Fruit fly (Drosophila melanogaster) whole organism, prepupa: Measurements from ENCODE around the gene CG14826.

Experiments
- Blimp-1 ChIP-seq: fragments of 200-800 bp; sonication (Bioruptor generic); optimal IDR thresholded peaks from 3 replicates; lab custom pipeline; 2017; ENCODE audit warnings: missing biosample characterization, missing genetic modification characterization, mild to moderate bottlenecking, moderate library complexity, missing genetic modification reagents
- CG10631 ChIP-seq: fragments of 200-800 bp; sonication (Bioruptor generic); optimal IDR thresholded peaks from 2 replicates; lab custom pipeline; 2016; ENCODE audit warnings: missing biosample characterization, missing genetic modification characterization
- CG10669 ChIP-seq: fragments of 200-800 bp; sonication (Bioruptor generic); optimal IDR thresholded peaks from 3 replicates; lab custom pipeline; 2018; ENCODE audit warnings: missing biosample characterization, mild to moderate bottlenecking, missing genetic modification characterization, moderate library complexity
- CG11294 ChIP-seq: fragments of 200-800 bp; sonication (Bioruptor generic); IDR thresholded peaks from 2 replicates; pipeline ENCODE4 v1.3.6; 2022; ENCODE audit warnings: missing biosample characterization, missing genetic modification characterization
- CG11762 ChIP-seq: fragments of 200-800 bp; sonication (Bioruptor generic); optimal IDR thresholded peaks from 3 replicates; lab custom pipeline; 2016; ENCODE audit warnings: missing biosample characterization, missing genetic modification characterization; ENCODE audit not compliant: insufficient read depth
- CG11902 ChIP-seq: fragments of 200-800 bp; sonication (Bioruptor generic); optimal IDR thresholded peaks from 3 replicates; lab custom pipeline; 2016; ENCODE audit warnings: missing biosample characterization, missing genetic modification characterization
- CG15336 ChIP-seq: fragments of 200-800 bp; sonication (Bioruptor generic); IDR thresholded peaks from 2 replicates; pipeline ENCODE4 v1.3.6; 2022; ENCODE audit warnings: missing biosample characterization, missing genetic modification characterization
- CG1621 ChIP-seq: fragments of 200-800 bp; sonication (Bioruptor generic); optimal IDR thresholded peaks from 3 replicates; lab custom pipeline; 2018; ENCODE audit warnings: missing biosample characterization, mild to moderate bottlenecking, missing genetic modification characterization
- CG3032 ChIP-seq: fragments of 200-800 bp; optimal IDR thresholded peaks from 2 replicates; lab custom pipeline; 2019; ENCODE audit warnings: missing biosample characterization, mild to moderate bottlenecking, missing genetic modification characterization, moderate library complexity
- CG31627 ChIP-seq: fragments of 200-800 bp; sonication (Bioruptor generic); optimal IDR thresholded peaks from 3 replicates; lab custom pipeline; 2016; ENCODE audit warnings: missing biosample characterization, missing genetic modification characterization
- CG32006 ChIP-seq: fragments of 200-800 bp; sonication (Bioruptor generic); optimal IDR thresholded peaks from 3 replicates; lab custom pipeline; 2017; ENCODE audit warnings: missing biosample characterization, mild to moderate bottlenecking, missing genetic modification characterization
- CG34406 ChIP-seq: fragments of 200-800 bp; sonication (Bioruptor generic); optimal IDR thresholded peaks from 3 replicates; lab custom pipeline; 2016; ENCODE audit warnings: missing biosample characterization, missing genetic modification characterization
- CG3919 ChIP-seq: fragments of 200-800 bp; sonication (Bioruptor generic); optimal IDR thresholded peaks from 3 replicates; lab custom pipeline; 2016; ENCODE audit warnings: missing biosample characterization, missing genetic modification characterization
- CG6163 ChIP-seq: fragments of 200-800 bp; sonication (Bioruptor generic); IDR thresholded peaks from 3 replicates; pipeline ENCODE4 v1.3.6; 2022; ENCODE audit warnings: missing biosample characterization, missing genetic modification characterization
- CG6276 ChIP-seq: fragments of 200-800 bp; sonication (Bioruptor generic); optimal IDR thresholded peaks from 2 replicates; lab custom pipeline; 2017; ENCODE audit warnings: missing biosample characterization, mild to moderate bottlenecking, missing genetic modification characterization
- CG6792 ChIP-seq: fragments of 200-800 bp; sonication (Bioruptor generic); optimal IDR thresholded peaks from 3 replicates; lab custom pipeline; 2016; ENCODE audit warnings: missing biosample characterization, missing genetic modification characterization
- CG6808 ChIP-seq: fragments of 200-800 bp; sonication (Bioruptor generic); optimal IDR thresholded peaks from 3 replicates; lab custom pipeline; 2017; ENCODE audit warnings: missing biosample characterization, missing genetic modification characterization, mild to moderate bottlenecking, moderate library complexity, missing genetic modification reagents
- CG6854 ChIP-seq: fragments of 200-800 bp; sonication (Bioruptor generic); optimal IDR thresholded peaks from 2 replicates; lab custom pipeline; 2017; ENCODE audit warnings: missing biosample characterization, mild to moderate bottlenecking, missing genetic modification characterization
- CG7368 ChIP-seq: fragments of 200-800 bp; sonication (Bioruptor generic); optimal IDR thresholded peaks from 3 replicates; lab custom pipeline; 2016; ENCODE audit warnings: missing biosample characterization, missing genetic modification characterization
- CG8119 ChIP-seq: fragments of 200-800 bp; sonication (Bioruptor generic); IDR thresholded peaks from 3 replicates; pipeline ENCODE4 v1.3.6; 2022; ENCODE audit warnings: missing biosample characterization, missing genetic modification characterization
- CG8319 ChIP-seq: fragments of 200-800 bp; sonication (Bioruptor generic); optimal IDR thresholded peaks from 3 replicates; lab custom pipeline; 2016; ENCODE audit warnings: missing biosample characterization, missing genetic modification characterization
- Eip75B ChIP-seq: fragments of 200-800 bp; sonication (Bioruptor generic); optimal IDR thresholded peaks from 3 replicates; lab custom pipeline; 2016; ENCODE audit warnings: missing biosample characterization, missing genetic modification characterization
- Eip78C ChIP-seq: fragments of 200-800 bp; sonication (Bioruptor generic); peaks from one replicate; lab custom pipeline; 2016; ENCODE audit warnings: missing biosample characterization, missing genetic modification characterization
- Ets21C ChIP-seq: fragments of 200-800 bp; sonication (Bioruptor generic); optimal IDR thresholded peaks from 3 replicates; lab custom pipeline; 2016; ENCODE audit warnings: missing biosample characterization, missing genetic modification characterization
- Gug ChIP-seq: fragments of 200-800 bp; sonication (Bioruptor generic); IDR thresholded peaks from 2 replicates; pipeline ENCODE4 v1.3.6; 2022; ENCODE audit warnings: missing biosample characterization, missing genetic modification characterization
- Hr38 ChIP-seq: sonication (Bioruptor generic); optimal IDR thresholded peaks from 2 replicates; lab custom pipeline; 2016; ENCODE audit warnings: missing biosample characterization, missing genetic modification characterization
- Hr39 ChIP-seq: fragments of 200-800 bp; sonication (Bioruptor generic); optimal IDR thresholded peaks from 2 replicates; lab custom pipeline; 2016; ENCODE audit warnings: missing biosample characterization, missing genetic modification characterization
- Lpt ChIP-seq: fragments of 200-800 bp; sonication (Bioruptor generic); optimal IDR thresholded peaks from 3 replicates; lab custom pipeline; 2016; ENCODE audit warnings: missing biosample characterization, missing genetic modification characterization
- Met ChIP-seq: fragments of 200-800 bp; sonication (Bioruptor generic); optimal IDR thresholded peaks from 3 replicates; lab custom pipeline; 2016; ENCODE audit warnings: missing biosample characterization, missing genetic modification characterization
- OdsH ChIP-seq: fragments of 200-800 bp; sonication (Bioruptor generic); optimal IDR thresholded peaks from 3 replicates; lab custom pipeline; 2016; ENCODE audit warnings: missing biosample characterization, missing genetic modification characterization
- Sox102F ChIP-seq: fragments of 200-800 bp; sonication (Bioruptor generic); optimal IDR thresholded peaks from 2 replicates; lab custom pipeline; 2016; ENCODE audit warnings: missing biosample characterization, mild to moderate bottlenecking, missing genetic modification characterization
- achi ChIP-seq: fragments of 200-800 bp; sonication (Bioruptor generic); optimal IDR thresholded peaks from 3 replicates; lab custom pipeline; 2016; ENCODE audit warnings: missing biosample characterization, missing genetic modification characterization
- acj6 ChIP-seq: fragments of 200-800 bp; sonication (Bioruptor generic); optimal IDR thresholded peaks from 3 replicates; lab custom pipeline; 2016; ENCODE audit warnings: missing biosample characterization, missing genetic modification characterization
- cyc ChIP-seq: fragments of 200-800 bp; sonication (Bioruptor generic); optimal IDR thresholded peaks from 3 replicates; lab custom pipeline; 2016; ENCODE audit warnings: missing biosample characterization, missing genetic modification characterization
- dac ChIP-seq: fragments of 200-800 bp; sonication (Bioruptor generic); optimal IDR thresholded peaks from 2 replicates; lab custom pipeline; 2017; ENCODE audit warnings: missing biosample characterization, mild to moderate bottlenecking, missing genetic modification characterization
- dsx ChIP-seq: fragments of 200-800 bp; optimal IDR thresholded peaks from 3 replicates; lab custom pipeline; 2019; ENCODE audit warnings: missing biosample characterization, mild to moderate bottlenecking, missing genetic modification characterization, moderate library complexity; ENCODE audit not compliant: poor library complexity, severe bottlenecking
- eg ChIP-seq: fragments of 200-800 bp; sonication (Bioruptor generic); IDR thresholded peaks from 3 replicates; pipeline ENCODE4 v1.3.6; 2022; ENCODE audit warnings: missing biosample characterization, missing genetic modification characterization
- fd85E ChIP-seq: fragments of 200-800 bp; sonication (Bioruptor generic); optimal IDR thresholded peaks from 3 replicates; lab custom pipeline; 2016; ENCODE audit warnings: missing biosample characterization, missing genetic modification characterization
- fkh ChIP-seq: fragments of 200-800 bp; sonication (Bioruptor generic); optimal IDR thresholded peaks from 3 replicates; lab custom pipeline; 2017; ENCODE audit warnings: missing biosample characterization, mild to moderate bottlenecking, missing genetic modification characterization, moderate library complexity
- net ChIP-seq: fragments of 200-800 bp; sonication (Bioruptor generic); optimal IDR thresholded peaks from 3 replicates; lab custom pipeline; 2016; ENCODE audit warnings: missing biosample characterization, missing genetic modification characterization
- pdm3 ChIP-seq: fragments of 200-800 bp; sonication (Bioruptor generic); optimal IDR thresholded peaks from 3 replicates; lab custom pipeline; 2016; ENCODE audit warnings: missing biosample characterization, missing genetic modification characterization
- salr ChIP-seq, 2 experiments: fragments of 200-800 bp; sonication (Bioruptor generic); optimal IDR thresholded peaks; 3 replicates each; lab custom pipeline; 2016 to 2018; ENCODE audit warnings: missing biosample characterization in 2 of 2, missing genetic modification characterization in 2 of 2, mild to moderate bottlenecking in 1 of 2
- svp ChIP-seq: fragments of 200-800 bp; sonication (Bioruptor generic); peaks from one replicate; lab custom pipeline; 2016; ENCODE audit warnings: missing biosample characterization, missing genetic modification characterization
- topi ChIP-seq: fragments of 200-800 bp; sonication (Bioruptor generic); optimal IDR thresholded peaks from 3 replicates; lab custom pipeline; 2016; ENCODE audit warnings: missing biosample characterization, missing genetic modification characterization
- vri ChIP-seq: fragments of 200-800 bp; sonication (Bioruptor generic); optimal IDR thresholded peaks from 3 replicates; lab custom pipeline; 2016; ENCODE audit warnings: missing biosample characterization, mild to moderate bottlenecking, missing genetic modification characterization

Gene CG14826

dm6 chr3L:7250469-7250868 is 16.2 kb downstream of the CG14826 start, which contains the start of gene MED4 (continued):
- TF ChIP-seq CG1621 (tag; lab: Kevin White, UChicago), result peak; percentile 68
- peak; percentile 78; the same call in 2 of the 3 replicates for TF ChIP-seq CG8119 (GFP tag; lab: Robert Waterston, UW)
- no peak for TF ChIP-seq Hr38 (GFP tag; lab: Kevin White, UChicago)
- TF ChIP-seq svp (GFP tag; lab: Kevin White, UChicago), result no peak
- TF ChIP-seq Ets21C (GFP tag; lab: Kevin White, UChicago), result peak; percentile 68
- peak; percentile 66 for TF ChIP-seq CG10669 (GFP tag; lab: Kevin White, UChicago)
- TF ChIP-seq Met (GFP tag; lab: Kevin White, UChicago), result peak; percentile 77
- no peak for TF ChIP-seq CG6276 (GFP tag; lab: Kevin White, UChicago)
- TF ChIP-seq CG6854 (GFP tag; lab: Kevin White, UChicago), result peak; percentile 23
- peak; percentile 65 for TF ChIP-seq CG34406 (GFP tag; lab: Kevin White, UChicago)
- peak; percentile 87 for TF ChIP-seq CG31627 (GFP tag; lab: Kevin White, UChicago)
- TF ChIP-seq dac (GFP tag; lab: Kevin White, UChicago), result peak; percentile 74
- no peak for TF ChIP-seq vri (GFP tag; lab: Kevin White, UChicago)

dm6 chr3L:7254724-7255123 is 20.4 kb downstream of the CG14826 start:
- TF ChIP-seq salr (GFP tag; optimal IDR thresholded peaks at IDR 0.05; lab: Kevin White, UChicago) (no peak), Eip78C (peak; percentile 41), svp (GFP tag; lab: Kevin White, UChicago) (peak; percentile 46), CG11762 (GFP tag; lab: Kevin White, UChicago) (no peak)

dm6 chr3L:7258267-7258666 is 24.0 kb downstream of the CG14826 start:
- TF ChIP-seq eg (0 out of 3 replicates have a peak, but pooled peaks have one; percentile 42), Gug (no peak)

- TF ChIP-seq Hr39 (GFP tag; lab: Kevin White, UChicago), result peak; percentile 7
- no peak for TF ChIP-seq fkh (GFP tag; lab: Kevin White, UChicago)
- TF ChIP-seq CG3032 (tag; lab: Kevin White, UChicago), result peak; percentile 68
- peak; percentile 23 for TF ChIP-seq acj6 (GFP tag; lab: Kevin White, UChicago)
- TF ChIP-seq CG8319 (GFP tag; lab: Kevin White, UChicago), result peak; percentile 30
- peak; percentile 71 for TF ChIP-seq CG6808
- TF ChIP-seq pdm3 (GFP tag; lab: Kevin White, UChicago), result peak; percentile 32
- peak; percentile 63; the same call in 2 of the 3 replicates for TF ChIP-seq CG8119 (GFP tag; lab: Robert Waterston, UW)
- TF ChIP-seq cyc (GFP tag; lab: Kevin White, UChicago), result no peak
- TF ChIP-seq net (GFP tag; lab: Kevin White, UChicago), result peak; percentile 44
- peak; percentile 28 for TF ChIP-seq CG6792 (GFP tag; lab: Kevin White, UChicago)
- TF ChIP-seq achi, result peak; percentile 53
- peak; percentile 45 for TF ChIP-seq CG6276 (GFP tag; lab: Kevin White, UChicago)
- TF ChIP-seq Gug, result peak; percentile 15; the same call in 1 of the 2 replicates
- TF ChIP-seq vri (GFP tag; lab: Kevin White, UChicago), result no peak
- no peak for TF ChIP-seq CG31627 (GFP tag; lab: Kevin White, UChicago)
- peak; percentile 60 for TF ChIP-seq svp (GFP tag; lab: Kevin White, UChicago)
- no peak for TF ChIP-seq Lpt
- TF ChIP-seq fd85E (GFP tag; lab: Kevin White, UChicago), result no peak
- peak; percentile 59; the same call in 1 of the 3 replicates for TF ChIP-seq CG6163
- TF ChIP-seq CG3919 (GFP tag; lab: Kevin White, UChicago), result peak; percentile 65
- TF ChIP-seq Sox102F (GFP tag; lab: Kevin White, UChicago), result no peak
- TF ChIP-seq CG11294 (GFP tag; lab: Robert Waterston, UW), result no peak
- TF ChIP-seq CG11902 (GFP tag; lab: Kevin White, UChicago), result peak; percentile 41
- TF ChIP-seq CG10669 (GFP tag; lab: Kevin White, UChicago), result peak; percentile 67
- TF ChIP-seq Blimp-1 (GFP tag; lab: Kevin White, UChicago), result no peak
- TF ChIP-seq CG10631 (GFP tag; lab: Kevin White, UChicago), result peak; percentile 51
- no peak for TF ChIP-seq CG6854 (GFP tag; lab: Kevin White, UChicago)
- peak; percentile 35 for TF ChIP-seq CG7368
- TF ChIP-seq topi (GFP tag; lab: Kevin White, UChicago), result no peak
- peak; percentile 25 for TF ChIP-seq Eip75B
- TF ChIP-seq OdsH, result peak; percentile 56
- peak; percentile 69 for TF ChIP-seq CG15336 (GFP tag; lab: Robert Waterston, UW)
- TF ChIP-seq CG32006, result peak; percentile 56
- peak; percentile 54 for TF ChIP-seq dsx
- TF ChIP-seq CG11762 (GFP tag; lab: Kevin White, UChicago), result peak; percentile 43
Measured at dm6 chr3L:7262471-7262870, 28.2 kb downstream of the CG14826 start.
